Worm (Caenorhabditis elegans): ENCODE results near the gene osm-1.

osm-1 gene

ce11 chrX:16590230-16590629 is 49.8 kb downstream of the osm-1 start:
- TF ChIP-seq duxl-1 (tag; optimal IDR thresholded peaks at IDR 0.05; ENCODE audit: poor library complexity) (no peak), ceh-20 (GFP tag; IDR thresholded peaks at IDR 0.05) (0 out of 2 replicates have a peak, but pooled peaks have one; percentile 16), nhr-111 (GFP tag; optimal IDR thresholded peaks at IDR 0.05) (no peak), zfp-2 (tag; optimal IDR thresholded peaks at IDR 0.05) (no peak), ztf-11 (tag; optimal IDR thresholded peaks at IDR 0.05) (no peak), madf-5 (GFP tag; IDR thresholded peaks at IDR 0.05) (no peak), lin-38 (GFP tag; IDR thresholded peaks at IDR 0.05) (peak; percentile 61), fkh-10 (GFP tag; optimal IDR thresholded peaks at IDR 0.05) (no peak), vab-7 (GFP tag; IDR thresholded peaks at IDR 0.05) (peak; percentile 75), unc-39 (tag; optimal IDR thresholded peaks at IDR 0.05) (no peak), snpc-1.2 (GFP tag; IDR thresholded peaks at IDR 0.05) (peak; percentile 69), saeg-2 (GFP tag; IDR thresholded peaks at IDR 0.05) (no peak), rbr-2 (tag; optimal IDR thresholded peaks at IDR 0.05) (no peak), lin-1 (GFP tag; IDR thresholded peaks at IDR 0.05) (no peak), nhr-6 (tag; optimal IDR thresholded peaks at IDR 0.05) (no peak), lin-15B (tag; optimal IDR thresholded peaks at IDR 0.05) (no peak), dve-1 (tag; optimal IDR thresholded peaks at IDR 0.05; ENCODE audit: insufficient read depth) (no peak), lin-13 (GFP tag; optimal IDR thresholded peaks at IDR 0.05) (peak; percentile 20), zip-11 (GFP tag; IDR thresholded peaks at IDR 0.05) (no peak), arid-1 (GFP tag; conservative IDR thresholded peaks at IDR 0.05) (0 out of 2 replicates have a peak, but pooled peaks have one; percentile 23), pha-4 (GFP tag; IDR thresholded peaks at IDR 0.05) (peak; percentile 57; the same call in 1 of the 2 replicates), pha-4 (tag; optimal IDR thresholded peaks at IDR 0.05) (no peak), aly-2 (tag; optimal IDR thresholded peaks at IDR 0.05) (no peak), spr-3 (GFP tag; optimal IDR thresholded peaks at IDR 0.05) (no peak), daf-16 (GFP tag; optimal IDR thresholded peaks at IDR 0.05) (peak in 1 of 2 experiments; percentile 32), daf-16 (tag; optimal IDR thresholded peaks at IDR 0.05) (no peak), egl-43 (GFP tag; IDR thresholded peaks at IDR 0.05) (peak; percentile 64), F44E2.7 (GFP tag; IDR thresholded peaks at IDR 0.05) (no peak), tra-1 (GFP tag; IDR thresholded peaks at IDR 0.05) (peak; percentile 69; the same call in 1 of the 2 replicates), T20F7.1 (GFP tag; optimal IDR thresholded peaks at IDR 0.05) (no peak), F26F4.8 (GFP tag; conservative IDR thresholded peaks at IDR 0.05) (peak; percentile 65; the same call in 1 of the 2 replicates), dmd-6 (GFP tag; IDR thresholded peaks at IDR 0.05) (peak; percentile 46; the same call in 1 of the 2 replicates), nhr-237 (tag; optimal IDR thresholded peaks at IDR 0.05) (no peak), mdt-29 (GFP tag; IDR thresholded peaks at IDR 0.05) (0 out of 2 replicates have a peak, but pooled peaks have one; percentile 12), zag-1 (tag; optimal IDR thresholded peaks at IDR 0.05) (no peak), ceh-62 (tag; optimal IDR thresholded peaks at IDR 0.05) (no peak), dpl-1 (GFP tag; optimal IDR thresholded peaks at IDR 0.05) (no peak), lim-7 (GFP tag; IDR thresholded peaks at IDR 0.05) (peak; percentile 77), Y5F2A.4 (GFP tag; optimal IDR thresholded peaks at IDR 0.05) (no peak), ama-1 (optimal IDR thresholded peaks at IDR 0.05) (no peak), sdz-12 (GFP tag; optimal IDR thresholded peaks at IDR 0.05) (no peak), tag-97 (GFP tag; IDR thresholded peaks at IDR 0.05) (no peak), php-3 (GFP tag; IDR thresholded peaks at IDR 0.05) (peak; percentile 29; the same call in 1 of the 2 replicates), lin-29 (GFP tag; IDR thresholded peaks at IDR 0.05) (no peak), ceh-32 (tag; optimal IDR thresholded peaks at IDR 0.05; ENCODE audit: poor library complexity) (no peak), zfp-3 (GFP tag; conservative IDR thresholded peaks at IDR 0.05) (no peak), dmd-8 (GFP tag; IDR thresholded peaks at IDR 0.05) (peak; percentile 76; the same call in 1 of the 2 replicates), fos-1 (tag; optimal IDR thresholded peaks at IDR 0.05) (no peak), skn-1 (tag; optimal IDR thresholded peaks at IDR 0.05) (no peak)
